Fruit fly (Drosophila melanogaster) whole organism, pupa: ENCODE measurements around the gene Fas2.

Source experiments
- CG10348 ChIP-seq: fragments of 200-800 bp; sonication (Bioruptor generic); IDR thresholded peaks from 2 replicates; pipeline ENCODE4 v1.3.6; 2022; ENCODE audit warnings: missing biosample characterization, missing genetic modification characterization
- CG12605 ChIP-seq: fragments of 200-800 bp; sonication (Bioruptor generic); IDR thresholded peaks from 2 replicates; pipeline ENCODE4 v1.3.6; 2022; ENCODE audit warnings: missing biosample characterization, missing genetic modification characterization
- CG13204 ChIP-seq: fragments of 200-800 bp; sonication (Bioruptor generic); optimal IDR thresholded peaks from 2 replicates; lab custom pipeline; 2018; ENCODE audit warnings: missing biosample characterization, mild to moderate bottlenecking, missing genetic modification characterization, moderate library complexity
- CG14655 ChIP-seq: fragments of 200-800 bp; sonication (Bioruptor generic); optimal IDR thresholded peaks from 3 replicates; lab custom pipeline; 2017; ENCODE audit warnings: mild to moderate bottlenecking, missing biosample characterization, missing genetic modification reagents, missing genetic modification characterization
- CG15710 ChIP-seq: fragments of 200-800 bp; sonication (Bioruptor generic); optimal IDR thresholded peaks from 2 replicates; lab custom pipeline; 2018; ENCODE audit warnings: missing biosample characterization, mild to moderate bottlenecking, missing genetic modification characterization, moderate library complexity
- CG17806 ChIP-seq: fragments of 200-800 bp; sonication (Bioruptor generic); optimal IDR thresholded peaks from 2 replicates; lab custom pipeline; 2018; ENCODE audit warnings: missing biosample characterization, mild to moderate bottlenecking, missing genetic modification characterization, moderate library complexity
- CG32121 ChIP-seq: fragments of 200-800 bp; sonication (Bioruptor generic); IDR thresholded peaks from 2 replicates; pipeline ENCODE4 v1.3.6; 2022; ENCODE audit warnings: missing biosample characterization, missing genetic modification characterization
- CG34367 ChIP-seq: fragments of 200-800 bp; sonication (Bioruptor generic); optimal IDR thresholded peaks from 2 replicates; lab custom pipeline; 2018; ENCODE audit warnings: missing biosample characterization, mild to moderate bottlenecking, missing genetic modification characterization
- CG4496 ChIP-seq: fragments of 200-800 bp; sonication (Bioruptor generic); IDR thresholded peaks from 3 replicates; pipeline ENCODE4 v1.3.6; 2022; ENCODE audit warnings: missing biosample characterization, missing genetic modification characterization
- CG8159 ChIP-seq: fragments of 200-800 bp; sonication (Bioruptor generic); optimal IDR thresholded peaks from 3 replicates; lab custom pipeline; 2018; ENCODE audit warnings: missing biosample characterization, mild to moderate bottlenecking, missing genetic modification characterization, moderate library complexity
- CG8301 ChIP-seq: fragments of 200-800 bp; sonication (Bioruptor generic); optimal IDR thresholded peaks from 2 replicates; lab custom pipeline; 2018; ENCODE audit warnings: missing biosample characterization, mild to moderate bottlenecking, missing genetic modification characterization
- CG9948 ChIP-seq: fragments of 200-800 bp; sonication (Bioruptor generic); optimal IDR thresholded peaks from 2 replicates; lab custom pipeline; 2018; ENCODE audit warnings: missing biosample characterization, mild to moderate bottlenecking, missing genetic modification characterization, moderate library complexity
- D1 ChIP-seq: fragments of 200-800 bp; sonication (Bioruptor generic); optimal IDR thresholded peaks from 2 replicates; lab custom pipeline; 2018; ENCODE audit warnings: missing biosample characterization, mild to moderate bottlenecking, missing genetic modification characterization, moderate library complexity
- EcR ChIP-seq: fragments of 200-800 bp; sonication (Bioruptor generic); optimal IDR thresholded peaks from 3 replicates; lab custom pipeline; 2019; ENCODE audit warnings: missing biosample characterization, missing genetic modification characterization, mild to moderate bottlenecking, moderate library complexity, missing genetic modification reagents
- Ets98B ChIP-seq: fragments of 200-800 bp; sonication (Bioruptor generic); IDR thresholded peaks from 2 replicates; pipeline ENCODE4 v1.3.6; 2022; ENCODE audit warnings: missing biosample characterization, missing genetic modification characterization
- Pif1A ChIP-seq: fragments of 200-800 bp; sonication (Bioruptor generic); optimal IDR thresholded peaks from 3 replicates; lab custom pipeline; 2016; ENCODE audit warnings: missing biosample characterization, missing genetic modification characterization
- Pif1B ChIP-seq: fragments of 200-800 bp; sonication (Bioruptor generic); optimal IDR thresholded peaks from 3 replicates; lab custom pipeline; 2016; ENCODE audit warnings: missing biosample characterization, missing genetic modification characterization
- Snoo ChIP-seq: fragments of 200-800 bp; sonication (Bioruptor generic); optimal IDR thresholded peaks from 3 replicates; lab custom pipeline; 2017; ENCODE audit warnings: missing biosample characterization, mild to moderate bottlenecking, missing genetic modification characterization, inconsistent platforms
- fd96Ca ChIP-seq: fragments of 200-800 bp; sonication (Bioruptor generic); IDR thresholded peaks from 3 replicates; pipeline ENCODE4 v1.3.6; 2022; ENCODE audit warnings: missing biosample characterization, missing genetic modification characterization
- gl ChIP-seq: fragments of 200-800 bp; sonication (Bioruptor generic); optimal IDR thresholded peaks from 2 replicates; lab custom pipeline; 2018; ENCODE audit warnings: missing biosample characterization, mild to moderate bottlenecking, missing genetic modification characterization
- rn ChIP-seq: fragments of 200-800 bp; sonication (Bioruptor generic); IDR thresholded peaks from 2 replicates; pipeline ENCODE4 v1.3.6; 2022; ENCODE audit warnings: missing biosample characterization, missing genetic modification characterization

Gene Fas2

dm6 chrX:4150989-4151388, 54.9 kb downstream of the Fas2 start:
- TF ChIP-seq CG8159 (tag; lab: Kevin White, UChicago): peak; percentile 4
- no peak for TF ChIP-seq CG13204 (GFP tag; lab: Kevin White, UChicago)
- no peak for TF ChIP-seq Pif1B (GFP tag; lab: Kevin White, UChicago)
- no peak for TF ChIP-seq gl (tag; lab: Kevin White, UChicago)
- peak; percentile 45; the same call in 1 of the 3 replicates for TF ChIP-seq fd96Ca (GFP tag; lab: Robert Waterston, UW)
- no peak for TF ChIP-seq Snoo
- TF ChIP-seq CG17806 (tag; lab: Kevin White, UChicago): no peak
- no peak for TF ChIP-seq CG15710
- TF ChIP-seq CG14655: peak; percentile 17
- TF ChIP-seq D1 (tag; lab: Kevin White, UChicago): no peak
- TF ChIP-seq CG32121: no peak
- TF ChIP-seq CG34367: no peak
- TF ChIP-seq CG12605 (GFP tag; lab: Robert Waterston, UW): no peak
- TF ChIP-seq Ets98B (GFP tag; lab: Robert Waterston, UW): peak; percentile 36
- TF ChIP-seq Pif1A (GFP tag; lab: Kevin White, UChicago): peak; percentile 19
- TF ChIP-seq rn (GFP tag; lab: Robert Waterston, UW): no peak
- TF ChIP-seq CG4496 (GFP tag; lab: Robert Waterston, UW): 0 out of 3 replicates have a peak, but pooled peaks have one; percentile 19
- TF ChIP-seq EcR (GFP tag; lab: Kevin White, UChicago): no peak
- no peak for TF ChIP-seq CG9948 (tag; lab: Kevin White, UChicago)
- TF ChIP-seq CG10348 (GFP tag; lab: Robert Waterston, UW): no peak
- peak; percentile 30 for TF ChIP-seq CG8301

dm6 chrX:4139043-4139442, 66.8 kb downstream of the Fas2 start:
- TF ChIP-seq CG10348 (GFP tag; lab: Robert Waterston, UW) (no peak), EcR (GFP tag; lab: Kevin White, UChicago) (no peak), rn (GFP tag; lab: Robert Waterston, UW) (no peak), CG8159 (tag; lab: Kevin White, UChicago) (no peak), CG14655 (no peak), Pif1A (GFP tag; lab: Kevin White, UChicago) (no peak), CG12605 (GFP tag; lab: Robert Waterston, UW) (no peak), CG17806 (tag; lab: Kevin White, UChicago) (no peak), Ets98B (GFP tag; lab: Robert Waterston, UW) (no peak)

DNA sequence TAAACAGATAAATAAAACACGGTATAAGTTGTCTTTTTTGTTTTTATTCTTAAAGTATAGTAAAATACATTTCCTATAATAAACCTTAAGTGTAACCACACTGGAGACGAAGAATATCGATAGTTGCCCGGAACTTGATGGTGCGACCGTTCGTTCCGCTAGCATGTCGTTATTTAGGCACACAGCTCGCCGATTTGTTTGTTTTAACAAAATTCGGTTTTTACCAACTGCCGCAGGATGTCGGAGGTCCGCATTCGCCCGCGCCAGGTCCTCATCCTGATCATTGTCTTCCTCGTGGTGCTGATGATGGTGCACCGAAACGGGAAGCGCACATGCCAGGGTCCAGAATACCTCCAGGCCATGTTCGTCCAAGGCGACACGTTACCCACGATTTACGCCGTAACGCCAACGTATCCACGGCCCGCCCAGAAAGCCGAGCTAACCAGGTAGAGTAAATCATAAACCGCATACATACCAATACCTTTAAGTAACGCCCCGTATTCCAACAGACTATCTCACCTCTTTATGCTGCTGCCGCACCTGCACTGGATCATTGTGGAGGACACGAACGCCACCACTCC, 74.8 kb downstream of the Fas2 start, which contains the start of gene GlcAT-I:
Gene GlcAT-I, plus strand, starts transcription at position 163 of the 581 bp plus-strand sequence.
- no peak for TF ChIP-seq CG15710
- TF ChIP-seq CG8301: no peak
- TF ChIP-seq D1 (tag; lab: Kevin White, UChicago): no peak
- TF ChIP-seq EcR (GFP tag; lab: Kevin White, UChicago): no peak
- no peak for TF ChIP-seq Pif1A (GFP tag; lab: Kevin White, UChicago)
- TF ChIP-seq CG9948 (tag; lab: Kevin White, UChicago): no peak

DNA sequence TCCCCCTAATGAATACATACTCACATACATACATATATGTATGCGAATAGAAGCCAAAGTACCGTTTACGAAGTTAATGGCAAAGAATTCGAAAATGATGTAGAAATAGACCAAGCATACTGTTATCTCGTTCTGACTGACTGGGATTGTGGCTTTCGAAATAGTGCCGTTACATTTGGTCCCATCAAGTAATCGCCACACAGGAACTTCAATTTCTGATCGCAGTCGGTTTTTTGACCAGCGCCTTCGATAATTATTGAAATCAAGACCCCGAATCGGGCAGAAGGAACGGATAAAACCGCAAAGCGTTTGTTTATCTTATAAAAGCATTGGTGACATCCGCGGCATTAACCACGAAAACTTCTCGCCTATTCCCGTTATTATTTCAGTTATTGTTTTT, 86.3 kb downstream of the Fas2 start:
- TF ChIP-seq CG32121 (no peak), Ets98B (GFP tag; lab: Robert Waterston, UW) (no peak), CG9948 (tag; lab: Kevin White, UChicago) (no peak), CG34367 (no peak), EcR (GFP tag; lab: Kevin White, UChicago) (no peak), CG4496 (GFP tag; lab: Robert Waterston, UW) (no peak), CG12605 (GFP tag; lab: Robert Waterston, UW) (no peak), CG8301 (no peak), Pif1A (GFP tag; lab: Kevin White, UChicago) (no peak), gl (tag; lab: Kevin White, UChicago) (no peak), CG14655 (no peak), rn (GFP tag; lab: Robert Waterston, UW) (no peak), D1 (tag; lab: Kevin White, UChicago) (no peak), CG10348 (GFP tag; lab: Robert Waterston, UW) (no peak), Pif1B (GFP tag; lab: Kevin White, UChicago) (no peak), CG13204 (GFP tag; lab: Kevin White, UChicago) (no peak), CG15710 (no peak), CG17806 (tag; lab: Kevin White, UChicago) (no peak), CG8159 (tag; lab: Kevin White, UChicago) (no peak)

dm6 chrX:4116834-4117736, 88.8 kb downstream of the Fas2 start, which contains the start of the genes tyf and Tip60:
Gene tyf (plus strand): TSS chrX:4117020.
Gene Tip60 (minus strand): TSS chrX:4117487.
- TF ChIP-seq Pif1B (GFP tag; lab: Kevin White, UChicago): peak; percentile 21
- TF ChIP-seq EcR (GFP tag; lab: Kevin White, UChicago): peak; percentile 55
- peak; percentile 3 for TF ChIP-seq Snoo
- TF ChIP-seq CG12605 (GFP tag; lab: Robert Waterston, UW): no peak
- peak; percentile 57; the same call in 2 of the 3 replicates for TF ChIP-seq CG4496 (GFP tag; lab: Robert Waterston, UW)
